Worm (Caenorhabditis elegans) whole organism, L2 larva: ENCODE results near the gene F28B4.3.

Experiments used
- C34F6.9 ChIP-seq: fragments of 150-350 bp; optimal IDR thresholded peaks from 2 replicates; lab custom pipeline; 2014; ENCODE audit warnings: missing biosample characterization, missing genetic modification characterization
- F13H6.1 ChIP-seq: sonication (generic microtip); optimal IDR thresholded peaks from 2 replicates; lab custom pipeline; 2016; ENCODE audit warnings: missing genetic modification characterization, missing compliant biosample characterization
- R02D3.7 ChIP-seq: fragments of 150-350 bp; optimal IDR thresholded peaks from 2 replicates; lab custom pipeline; 2014; ENCODE audit warnings: missing biosample characterization, missing genetic modification characterization
- Y55F3AM.14 ChIP-seq: fragments of 200-800 bp; sonication (Bioruptor generic); optimal IDR thresholded peaks from 2 replicates; lab custom pipeline; 2018; ENCODE audit warnings: mild to moderate bottlenecking, missing genetic modification characterization, missing compliant biosample characterization
- ZK546.5 ChIP-seq: sonication (generic microtip); optimal IDR thresholded peaks from 2 replicates; lab custom pipeline; 2017; ENCODE audit warnings: missing biosample characterization, missing genetic modification characterization
- aly-2 ChIP-seq: fragments of 150-350 bp; optimal IDR thresholded peaks from 2 replicates; lab custom pipeline; 2014; ENCODE audit warnings: missing biosample characterization, missing genetic modification characterization
- ceh-16 ChIP-seq: fragments of 150-350 bp; optimal IDR thresholded peaks from 2 replicates; lab custom pipeline; 2014; ENCODE audit warnings: missing biosample characterization, missing genetic modification characterization
- crh-2 ChIP-seq: sonication (generic microtip); optimal IDR thresholded peaks from 2 replicates; lab custom pipeline; 2017; ENCODE audit warnings: missing biosample characterization, missing genetic modification characterization
- dmd-4 ChIP-seq: sonication (generic microtip); optimal IDR thresholded peaks from 2 replicates; lab custom pipeline; 2017; ENCODE audit warnings: missing biosample characterization, missing genetic modification characterization
- egl-27 ChIP-seq: sonication (generic microtip); optimal IDR thresholded peaks from 3 replicates; lab custom pipeline; 2017; ENCODE audit warnings: missing biosample characterization, missing genetic modification reagents, missing genetic modification characterization
- elt-1 ChIP-seq: fragments of 150-350 bp; optimal IDR thresholded peaks from 2 replicates; lab custom pipeline; 2014; ENCODE audit warnings: missing biosample characterization, missing genetic modification characterization
- elt-3 ChIP-seq: sonication (generic microtip); optimal IDR thresholded peaks from 2 replicates; lab custom pipeline; 2017; ENCODE audit warnings: missing biosample characterization, missing genetic modification characterization
- fos-1 ChIP-seq: fragments of 150-350 bp; optimal IDR thresholded peaks from 2 replicates; lab custom pipeline; 2014; ENCODE audit warnings: missing biosample characterization, missing genetic modification characterization
- gmeb-1 ChIP-seq: fragments of 150-350 bp; optimal IDR thresholded peaks from 2 replicates; lab custom pipeline; 2014; ENCODE audit warnings: missing biosample characterization, missing genetic modification characterization
- lin-11 ChIP-seq: fragments of 150-350 bp; sonication (generic microtip); optimal IDR thresholded peaks from 2 replicates; lab custom pipeline; 2014; ENCODE audit warnings: missing biosample characterization, missing genetic modification characterization, inconsistent platforms, mixed read lengths
- lsy-2 ChIP-seq, 2 experiments: fragments of 150-350 bp in 1 of 2; sonication (generic microtip) in 1 of 2; optimal IDR thresholded peaks; 2 replicates each; lab custom pipeline; 2014 to 2017; ENCODE audit warnings: missing biosample characterization in 2 of 2, missing genetic modification characterization in 2 of 2
- mab-5 ChIP-seq: fragments of 150-350 bp; optimal IDR thresholded peaks from 2 replicates; lab custom pipeline; 2014; ENCODE audit warnings: missing biosample characterization, missing genetic modification characterization
- mdl-1 ChIP-seq, 2 experiments: fragments of 150-350 bp in 1 of 2; sonication (generic microtip) in 1 of 2; optimal IDR thresholded peaks; 2 replicates each; lab custom pipeline; 2017; ENCODE audit warnings: missing biosample characterization in 2 of 2, missing genetic modification characterization in 2 of 2
- nhr-12 ChIP-seq: fragments of 150-350 bp; optimal IDR thresholded peaks from 2 replicates; lab custom pipeline; 2014; ENCODE audit warnings: missing biosample characterization, missing genetic modification characterization
- nhr-129 ChIP-seq: fragments of 150-350 bp; optimal IDR thresholded peaks from 2 replicates; lab custom pipeline; 2014; ENCODE audit warnings: missing biosample characterization, missing genetic modification characterization
- nhr-21 ChIP-seq: fragments of 150-350 bp; optimal IDR thresholded peaks from 2 replicates; lab custom pipeline; 2014; ENCODE audit warnings: missing biosample characterization, missing genetic modification characterization
- nhr-23 ChIP-seq: fragments of 150-350 bp; optimal IDR thresholded peaks from 2 replicates; lab custom pipeline; 2014; ENCODE audit warnings: missing biosample characterization, missing genetic modification reagents, missing genetic modification characterization
- nhr-237 ChIP-seq: fragments of 150-350 bp; optimal IDR thresholded peaks from 2 replicates; lab custom pipeline; 2014; ENCODE audit warnings: missing biosample characterization, missing genetic modification characterization
- nhr-25 ChIP-seq: fragments of 150-350 bp; sonication (generic microtip); optimal IDR thresholded peaks from 3 replicates; lab custom pipeline; 2014; ENCODE audit warnings: missing biosample characterization, missing genetic modification characterization
- nhr-6 ChIP-seq: fragments of 150-350 bp; optimal IDR thresholded peaks from 2 replicates; lab custom pipeline; 2014; ENCODE audit warnings: missing biosample characterization, missing genetic modification characterization
- nhr-77 ChIP-seq: fragments of 150-350 bp; optimal IDR thresholded peaks from 2 replicates; lab custom pipeline; 2014; ENCODE audit warnings: missing biosample characterization, missing genetic modification characterization
- peb-1 ChIP-seq: fragments of 150-350 bp; optimal IDR thresholded peaks from 2 replicates; lab custom pipeline; 2014; ENCODE audit warnings: missing biosample characterization, missing genetic modification characterization
- sem-4 ChIP-seq: fragments of 150-350 bp; optimal IDR thresholded peaks from 2 replicates; lab custom pipeline; 2014; ENCODE audit warnings: missing biosample characterization, missing genetic modification reagents, missing genetic modification characterization
- skn-1 ChIP-seq: sonication (generic microtip); optimal IDR thresholded peaks from 2 replicates; lab custom pipeline; 2017; ENCODE audit warnings: missing biosample characterization, missing genetic modification characterization
- sma-3 ChIP-seq: sonication (generic microtip); optimal IDR thresholded peaks from 2 replicates; lab custom pipeline; 2016; ENCODE audit warnings: missing genetic modification reagents, missing genetic modification characterization, missing compliant biosample characterization
- sma-9 ChIP-seq, 2 experiments: fragments of 150-350 bp in 1 of 2; sonication (generic microtip) in 1 of 2; optimal IDR thresholded peaks; 2 replicates each; lab custom pipeline; 2014 to 2016; ENCODE audit warnings: missing genetic modification characterization in 2 of 2, mild to moderate bottlenecking in 1 of 2, missing biosample characterization in 1 of 2, missing compliant biosample characterization in 1 of 2, missing genetic modification reagents in 1 of 2, moderate library complexity in 1 of 2
- snpc-4 ChIP-seq: fragments of 150-350 bp; optimal IDR thresholded peaks from 2 replicates; lab custom pipeline; 2014; ENCODE audit warnings: missing biosample characterization, missing genetic modification characterization
- unc-39 ChIP-seq: fragments of 150-350 bp; optimal IDR thresholded peaks from 2 replicates; lab custom pipeline; 2014; ENCODE audit warnings: missing biosample characterization, missing genetic modification characterization
- unc-55 ChIP-seq: fragments of 150-350 bp; sonication (generic microtip); optimal IDR thresholded peaks from 3 replicates; lab custom pipeline; 2014; ENCODE audit warnings: missing biosample characterization, missing genetic modification reagents, missing genetic modification characterization
- unc-62 ChIP-seq: fragments of 150-350 bp; optimal IDR thresholded peaks from 2 replicates; lab custom pipeline; 2014; ENCODE audit warnings: missing biosample characterization, missing genetic modification reagents, missing genetic modification characterization

The F28B4.3 gene

DNA sequence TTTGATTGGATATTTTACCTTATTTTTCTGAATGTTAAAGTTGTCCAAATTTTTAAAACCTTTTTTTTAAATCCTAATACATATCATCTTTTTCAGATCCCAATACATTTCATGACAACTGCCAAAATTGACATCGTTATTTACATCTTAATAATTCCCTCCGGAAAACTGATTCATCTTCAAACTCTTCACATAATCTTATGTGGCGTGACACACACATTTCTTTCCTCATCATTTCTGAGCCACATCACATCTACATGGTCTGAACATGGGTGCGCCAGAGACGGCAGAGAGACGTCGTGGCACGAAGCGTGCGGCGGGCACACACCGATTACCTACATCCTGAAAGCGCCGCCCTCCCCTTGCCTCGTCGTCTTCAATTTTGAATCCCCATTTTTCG lies 17.3 kb upstream of the F28B4.3 start, which contains the start of gene tba-9:
Gene tba-9 (plus strand): TSS at position 301 of the 400 bp plus-strand sequence.
- no peak for TF ChIP-seq elt-1
- TF ChIP-seq mdl-1 (tag; optimal IDR thresholded peaks at IDR 0.05; lab: Kevin White, UChicago): no peak
- no peak for TF ChIP-seq aly-2 (tag; lab: Kevin White, UChicago)
- TF ChIP-seq nhr-12 (tag; lab: Kevin White, UChicago): no peak
- no peak for TF ChIP-seq snpc-4 (tag; lab: Kevin White, UChicago)
- no peak for TF ChIP-seq nhr-23 (tag; lab: Kevin White, UChicago)
- no peak for TF ChIP-seq nhr-6 (tag; lab: Kevin White, UChicago)
- no peak for TF ChIP-seq crh-2 (tag; lab: Kevin White, UChicago)
- TF ChIP-seq unc-55: no peak
- TF ChIP-seq sma-3: no peak
- TF ChIP-seq fos-1: no peak
- no peak for TF ChIP-seq ZK546.5 (tag; lab: Kevin White, UChicago)
- TF ChIP-seq, all 48 proteins: peak for 0

DNA sequence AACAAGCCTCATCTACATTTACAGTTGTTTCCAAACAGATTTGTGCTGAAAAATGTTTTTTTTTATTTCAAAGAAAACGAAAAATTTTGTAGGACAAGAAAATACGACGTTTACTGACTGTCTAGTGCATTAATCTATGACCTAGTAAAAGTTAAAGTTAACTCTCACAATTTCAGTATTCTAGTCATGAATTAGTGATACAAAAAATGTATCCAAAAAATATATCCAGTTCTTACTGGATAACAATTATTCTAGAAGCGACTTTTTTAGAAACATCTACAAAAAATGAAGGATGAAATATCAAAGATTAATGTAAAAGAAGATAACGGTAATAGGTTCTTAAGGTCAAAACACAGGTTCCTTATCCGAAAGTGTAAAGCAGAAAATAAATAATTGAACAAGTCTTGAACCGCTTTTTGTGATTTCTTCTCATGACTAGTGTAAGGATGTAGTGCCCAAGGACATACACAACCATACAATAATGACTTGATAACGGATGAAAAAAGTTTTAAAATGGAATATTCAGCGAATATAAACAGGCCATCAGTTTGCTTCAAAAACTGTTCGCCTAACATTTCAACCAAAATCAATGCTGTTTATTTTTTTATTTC lies 15.4 kb upstream of the F28B4.3 start, which contains the start of gene pqn-37:
Gene pqn-37 (minus strand): TSS at position 51 of the 611 bp plus-strand sequence.
- TF ChIP-seq mab-5 (tag; lab: Kevin White, UChicago) (no peak), nhr-25 (tag; lab: Kevin White, UChicago) (peak; percentile 64)

DNA sequence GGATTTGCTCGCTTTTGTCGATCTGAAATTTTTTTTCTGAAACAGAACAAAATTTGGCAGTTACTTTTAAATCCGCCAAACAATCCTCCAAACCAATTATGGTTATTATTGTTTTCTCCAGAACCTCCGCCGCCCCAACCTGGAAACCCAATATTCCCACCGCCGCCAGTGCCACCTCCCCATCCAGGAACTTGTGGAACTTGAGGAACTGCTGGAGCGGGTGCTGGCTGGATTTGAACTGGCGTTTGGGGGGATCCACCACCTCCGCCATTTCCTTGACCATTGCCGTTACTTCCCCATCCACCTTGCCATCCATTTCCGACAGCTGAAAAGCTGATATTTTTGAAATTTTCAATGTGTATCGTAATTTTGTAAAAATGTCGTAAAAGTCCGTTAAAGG lies 12.6 kb upstream of the F28B4.3 start:
- TF ChIP-seq peb-1 (tag; lab: Kevin White, UChicago): no peak
- no peak for TF ChIP-seq R02D3.7 (tag; lab: Kevin White, UChicago)
- TF ChIP-seq ZK546.5 (tag; lab: Kevin White, UChicago): no peak
- no peak for TF ChIP-seq fos-1
- TF ChIP-seq sem-4 (tag; lab: Kevin White, UChicago): no peak
- no peak for TF ChIP-seq ceh-16
- TF ChIP-seq C34F6.9 (tag; lab: Kevin White, UChicago): no peak
- no peak for TF ChIP-seq nhr-25 (tag; lab: Kevin White, UChicago)

DNA sequence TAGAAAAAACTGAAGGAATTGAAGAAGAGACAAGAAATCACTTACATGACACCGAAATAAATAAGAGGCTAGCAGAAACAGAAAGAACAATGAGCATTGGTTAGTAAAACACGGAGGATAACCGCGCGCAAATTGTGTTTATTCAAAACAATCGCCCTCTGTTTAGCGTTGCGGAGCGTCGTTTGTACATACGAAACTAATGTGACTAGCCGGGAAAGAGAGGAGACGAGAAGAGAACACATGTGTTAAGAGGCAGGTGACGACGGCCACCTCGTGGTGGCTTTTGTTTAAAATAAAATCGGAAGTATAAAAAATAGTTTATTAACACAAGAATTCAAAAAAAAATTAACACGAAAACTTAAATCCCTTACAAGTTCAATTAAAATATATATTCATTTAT lies 10.6 kb upstream of the F28B4.3 start, which contains the start of gene F40F4.7:
Gene F40F4.7 (minus strand): TSS at position 122 of the 400 bp plus-strand sequence.
- TF ChIP-seq mab-5 (tag; lab: Kevin White, UChicago) (no peak), elt-1 (no peak), nhr-77 (no peak), F13H6.1 (peak; percentile 36), sem-4 (tag; lab: Kevin White, UChicago) (no peak), lsy-2 (tag; optimal IDR thresholded peaks at IDR 0.05; lab: Kevin White, UChicago) (peak; percentile 14 to 71), gmeb-1 (tag; lab: Kevin White, UChicago) (no peak), skn-1 (peak; percentile 16), crh-2 (tag; lab: Kevin White, UChicago) (peak; percentile 33), C34F6.9 (tag; lab: Kevin White, UChicago) (no peak), fos-1 (peak; percentile 64), sma-9 (GFP tag; optimal IDR thresholded peaks at IDR 0.05; lab: Kevin White, UChicago) (peak; percentile 71), sma-9 (tag; optimal IDR thresholded peaks at IDR 0.05; lab: Kevin White, UChicago) (no peak), egl-27 (tag; lab: Kevin White, UChicago) (peak; percentile 38), nhr-237 (tag; lab: Kevin White, UChicago) (no peak), unc-39 (tag; lab: Kevin White, UChicago) (no peak), Y55F3AM.14 (GFP tag; lab: Kevin White, UChicago) (no peak), nhr-23 (tag; lab: Kevin White, UChicago) (no peak), sma-3 (peak; percentile 43), elt-3 (tag; lab: Kevin White, UChicago) (no peak), nhr-21 (tag; lab: Kevin White, UChicago) (peak; percentile 28), ZK546.5 (tag; lab: Kevin White, UChicago) (no peak), R02D3.7 (tag; lab: Kevin White, UChicago) (no peak), mdl-1 (tag; optimal IDR thresholded peaks at IDR 0.05; lab: Kevin White, UChicago) (peak; percentile 41 to 49), lin-11 (tag; lab: Kevin White, UChicago) (peak; percentile 10), nhr-129 (tag; lab: Kevin White, UChicago) (peak; percentile 88)

- TF ChIP-seq ZK546.5 (tag; lab: Kevin White, UChicago) (no peak), sma-3 (no peak), unc-62 (no peak), nhr-6 (tag; lab: Kevin White, UChicago) (no peak), dmd-4 (tag; lab: Kevin White, UChicago) (no peak), C34F6.9 (tag; lab: Kevin White, UChicago) (no peak), fos-1 (peak; percentile 25)
These were observed 9.2 kb upstream of the F28B4.3 start for ce11 chrX:3244402-3244801.
